Worm (Caenorhabditis elegans) whole organism, L3 larva: ENCODE results near the gene idpp-14.

Experiments used
- R02D3.7 ChIP-seq: fragments of 150-350 bp; optimal IDR thresholded peaks from 2 replicates; lab custom pipeline; 2014; ENCODE audit warnings: missing biosample characterization, missing genetic modification characterization
- ZK546.5 ChIP-seq: sonication (generic microtip); optimal IDR thresholded peaks from 2 replicates; lab custom pipeline; 2017; ENCODE audit warnings: missing biosample characterization, missing genetic modification characterization
- aly-2 ChIP-seq: fragments of 150-350 bp; optimal IDR thresholded peaks from 2 replicates; lab custom pipeline; 2014; ENCODE audit warnings: missing biosample characterization, missing genetic modification characterization
- ama-1 ChIP-seq: fragments of 150-350 bp; optimal IDR thresholded peaks from 2 replicates; lab custom pipeline; 2018
- ceh-16 ChIP-seq: sonication (generic microtip); optimal IDR thresholded peaks from 2 replicates; lab custom pipeline; 2017; ENCODE audit warnings: missing biosample characterization, missing genetic modification characterization
- ceh-28 ChIP-seq: fragments of 150-350 bp; optimal IDR thresholded peaks from 2 replicates; lab custom pipeline; 2014; ENCODE audit warnings: missing biosample characterization, missing genetic modification reagents, missing genetic modification characterization
- ceh-82 ChIP-seq: fragments of 150-350 bp; optimal IDR thresholded peaks from 2 replicates; lab custom pipeline; 2014; ENCODE audit warnings: missing biosample characterization, missing genetic modification characterization
- ceh-9 ChIP-seq: sonication (generic microtip); optimal IDR thresholded peaks from 2 replicates; lab custom pipeline; 2018; ENCODE audit warnings: missing biosample characterization, missing genetic modification characterization
- daf-12 ChIP-seq: fragments of 150-350 bp; optimal IDR thresholded peaks from 2 replicates; lab custom pipeline; 2014; ENCODE audit warnings: missing biosample characterization, missing genetic modification reagents, missing genetic modification characterization
- egl-5 ChIP-seq: fragments of 150-350 bp; optimal IDR thresholded peaks from 2 replicates; lab custom pipeline; 2017; ENCODE audit warnings: missing biosample characterization, missing genetic modification reagents, missing genetic modification characterization, inconsistent platforms
- elt-1 ChIP-seq: fragments of 150-350 bp; optimal IDR thresholded peaks from 2 replicates; lab custom pipeline; 2014; ENCODE audit warnings: missing biosample characterization, missing genetic modification characterization
- elt-2 ChIP-seq: sonication (generic microtip); optimal IDR thresholded peaks from 2 replicates; lab custom pipeline; 2016; ENCODE audit warnings: missing genetic modification reagents, mild to moderate bottlenecking, missing genetic modification characterization, missing compliant biosample characterization
- elt-3 ChIP-seq, 3 experiments: fragments of 150-350 bp in 1 of 3; sonication (generic microtip) in 2 of 3; optimal IDR thresholded peaks; 2 replicates in 2 of 3; 4 replicates in 1 of 3; lab custom pipeline; 2014 to 2017; ENCODE audit warnings: missing biosample characterization in 3 of 3, missing genetic modification characterization in 3 of 3
- eor-1 ChIP-seq, 2 experiments: fragments of 150-350 bp; optimal IDR thresholded peaks; 2 replicates each; lab custom pipeline; 2014 to 2018; ENCODE audit warnings: missing biosample characterization in 2 of 2, missing genetic modification characterization in 2 of 2
- fkh-10 ChIP-seq: sonication (generic microtip); optimal IDR thresholded peaks from 2 replicates; lab custom pipeline; 2017; ENCODE audit warnings: missing biosample characterization, missing genetic modification reagents, missing genetic modification characterization
- hmg-11 ChIP-seq: sonication (generic microtip); optimal IDR thresholded peaks from 2 replicates; lab custom pipeline; 2016; ENCODE audit warnings: missing genetic modification characterization, missing compliant biosample characterization
- lin-15B ChIP-seq: fragments of 150-350 bp; optimal IDR thresholded peaks from 2 replicates; lab custom pipeline; 2014; ENCODE audit warnings: missing biosample characterization, missing genetic modification characterization
- lsy-12 ChIP-seq: sonication (generic microtip); optimal IDR thresholded peaks from 2 replicates; lab custom pipeline; 2016; ENCODE audit warnings: mild to moderate bottlenecking, missing genetic modification characterization, missing compliant biosample characterization
- mml-1 ChIP-seq: fragments of 150-350 bp; sonication (generic microtip); optimal IDR thresholded peaks from 3 replicates; lab custom pipeline; 2014; ENCODE audit warnings: missing biosample characterization, missing genetic modification characterization
- nfya-1 ChIP-seq: sonication (generic microtip); optimal IDR thresholded peaks from 2 replicates; lab custom pipeline; 2017; ENCODE audit warnings: missing genetic modification characterization, mild to moderate bottlenecking, missing compliant biosample characterization, antibody characterized with exemption, moderate library complexity; ENCODE audit not compliant: insufficient read depth
- nhr-11 ChIP-seq: fragments of 150-350 bp; optimal IDR thresholded peaks from 2 replicates; lab custom pipeline; 2014; ENCODE audit warnings: missing biosample characterization, missing genetic modification characterization
- nhr-12 ChIP-seq: fragments of 150-350 bp; optimal IDR thresholded peaks from 2 replicates; lab custom pipeline; 2014; ENCODE audit warnings: missing biosample characterization, missing genetic modification characterization
- nhr-23 ChIP-seq: fragments of 150-350 bp; optimal IDR thresholded peaks from 2 replicates; lab custom pipeline; 2014; ENCODE audit warnings: missing biosample characterization, missing genetic modification reagents, missing genetic modification characterization
- nhr-237 ChIP-seq: fragments of 150-350 bp; optimal IDR thresholded peaks from 2 replicates; lab custom pipeline; 2014; ENCODE audit warnings: missing biosample characterization, missing genetic modification characterization
- nhr-25 ChIP-seq: sonication (generic microtip); optimal IDR thresholded peaks from 2 replicates; lab custom pipeline; 2017; ENCODE audit warnings: missing biosample characterization, missing genetic modification characterization
- nhr-28 ChIP-seq: fragments of 150-350 bp; optimal IDR thresholded peaks from 2 replicates; lab custom pipeline; 2014; ENCODE audit warnings: missing biosample characterization, missing genetic modification characterization
- nhr-43 ChIP-seq: sonication (generic microtip); optimal IDR thresholded peaks from 2 replicates; lab custom pipeline; 2016; ENCODE audit warnings: mild to moderate bottlenecking, missing genetic modification characterization, missing compliant biosample characterization; ENCODE audit not compliant: poor library complexity, severe bottlenecking
- nhr-67 ChIP-seq: fragments of 150-350 bp; optimal IDR thresholded peaks from 2 replicates; lab custom pipeline; 2014; ENCODE audit warnings: missing biosample characterization, missing genetic modification characterization
- nhr-76 ChIP-seq: fragments of 150-350 bp; sonication (generic microtip); optimal IDR thresholded peaks from 5 replicates; lab custom pipeline; 2014; ENCODE audit warnings: missing biosample characterization, missing genetic modification characterization
- nhr-77 ChIP-seq: fragments of 150-350 bp; optimal IDR thresholded peaks from 2 replicates; lab custom pipeline; 2014; ENCODE audit warnings: missing biosample characterization, missing genetic modification characterization
- pha-4 ChIP-seq: fragments of 150-350 bp; optimal IDR thresholded peaks from 2 replicates; lab custom pipeline; 2014; ENCODE audit warnings: missing biosample characterization, missing genetic modification reagents, missing genetic modification characterization
- pqm-1 ChIP-seq: fragments of 150-350 bp; optimal IDR thresholded peaks from 2 replicates; lab custom pipeline; 2017; ENCODE audit warnings: missing biosample characterization, missing genetic modification characterization, inconsistent platforms
- sea-2 ChIP-seq: fragments of 150-350 bp; sonication (generic microtip); optimal IDR thresholded peaks from 4 replicates; lab custom pipeline; 2014; ENCODE audit warnings: missing biosample characterization, missing genetic modification reagents, missing genetic modification characterization
- skn-1 ChIP-seq: fragments of 150-350 bp; optimal IDR thresholded peaks from 2 replicates; lab custom pipeline; 2014; ENCODE audit warnings: missing biosample characterization, missing genetic modification characterization
- snpc-4 ChIP-seq: fragments of 150-350 bp; optimal IDR thresholded peaks from 2 replicates; lab custom pipeline; 2014; ENCODE audit warnings: missing biosample characterization, missing genetic modification characterization
- tbx-2 ChIP-seq: sonication (generic microtip); optimal IDR thresholded peaks from 2 replicates; lab custom pipeline; 2016; ENCODE audit warnings: mild to moderate bottlenecking, missing genetic modification characterization, missing compliant biosample characterization
- unc-39 ChIP-seq: sonication (generic microtip); optimal IDR thresholded peaks from 4 replicates; lab custom pipeline; 2017; ENCODE audit warnings: missing biosample characterization, missing genetic modification characterization
- ztf-11 ChIP-seq: fragments of 150-350 bp; optimal IDR thresholded peaks from 2 replicates; lab custom pipeline; 2014; ENCODE audit warnings: missing biosample characterization, missing genetic modification characterization

The idpp-14 gene

ce11 chrX:16078695-16079094, 3.5 kb upstream of the idpp-14 start:
- no peak for TF ChIP-seq nhr-23 (tag; lab: Kevin White, UChicago)
- TF ChIP-seq elt-2: no peak
- no peak for TF ChIP-seq nhr-237 (tag; lab: Kevin White, UChicago)
- TF ChIP-seq fkh-10 (GFP tag; lab: Kevin White, UChicago): no peak
- TF ChIP-seq tbx-2 (tag; lab: Kevin White, UChicago): no peak
- no peak for TF ChIP-seq elt-1 (tag; lab: Kevin White, UChicago)
- no peak for TF ChIP-seq aly-2
- TF ChIP-seq ceh-16 (tag; lab: Kevin White, UChicago): no peak
- TF ChIP-seq nfya-1 (tag; lab: Kevin White, UChicago): no peak
- TF ChIP-seq hmg-11 (tag; lab: Kevin White, UChicago): no peak
- TF ChIP-seq mml-1 (tag; lab: Kevin White, UChicago): no peak
- TF ChIP-seq ceh-28 (tag; lab: Kevin White, UChicago): no peak
- TF ChIP-seq ceh-9: no peak
- TF ChIP-seq nhr-25: no peak
- TF ChIP-seq ztf-11: no peak
- no peak for TF ChIP-seq daf-12
- TF ChIP-seq unc-39 (tag; lab: Kevin White, UChicago): no peak
- no peak for TF ChIP-seq lin-15B (tag; lab: Kevin White, UChicago)
- TF ChIP-seq ceh-82 (tag; lab: Kevin White, UChicago): no peak

- TF ChIP-seq nhr-28 (no peak), pha-4 (tag; lab: Kevin White, UChicago) (peak; percentile 99)
Observed at ce11 chrX:16085094-16085493, 2.9 kb downstream of the idpp-14 start, which contains the start of gene C30F2.2. C30F2.2 (minus strand) TSS chrX:16085215.

ce11 chrX:16087842-16088241, 5.7 kb downstream of the idpp-14 start:
- TF ChIP-seq elt-2: peak; percentile 2
- TF ChIP-seq R02D3.7 (tag; lab: Kevin White, UChicago): no peak

- TF ChIP-seq ama-1 (no peak), ceh-82 (tag; lab: Kevin White, UChicago) (no peak), nhr-28 (no peak), snpc-4 (tag; lab: Kevin White, UChicago) (peak; percentile 69)
Observed at ce11 chrX:16091166-16091565, 9.0 kb downstream of the idpp-14 start.

ce11 chrX:16094370-16094769, 12.2 kb downstream of the idpp-14 start, which contains the start of gene C30F2.5:
C30F2.5 (plus strand) TSS chrX:16094670.
- TF ChIP-seq R02D3.7 (tag; lab: Kevin White, UChicago): no peak
- TF ChIP-seq nhr-11 (tag; lab: Kevin White, UChicago): no peak

- TF ChIP-seq nhr-11 (tag; lab: Kevin White, UChicago): peak; percentile 2
- TF ChIP-seq nhr-67 (tag; lab: Kevin White, UChicago): no peak
- TF ChIP-seq egl-5: peak; percentile 11
- no peak for TF ChIP-seq ceh-16 (tag; lab: Kevin White, UChicago)
- TF ChIP-seq, all 47 proteins: peak for 2
Observed at ce11 chrX:16098104-16098638, 16.0 kb downstream of the idpp-14 start.

- TF ChIP-seq nhr-43 (tag; lab: Kevin White, UChicago) (no peak), nhr-76 (no peak), lsy-12 (no peak), hmg-11 (tag; lab: Kevin White, UChicago) (no peak), nhr-77 (tag; lab: Kevin White, UChicago) (no peak), daf-12 (no peak), eor-1 (tag; optimal IDR thresholded peaks at IDR 0.05; lab: Kevin White, UChicago) (no peak), pqm-1 (tag; lab: Kevin White, UChicago) (no peak), nhr-12 (tag; lab: Kevin White, UChicago) (no peak), skn-1 (tag; lab: Kevin White, UChicago) (no peak), ZK546.5 (tag; lab: Kevin White, UChicago) (no peak), sea-2 (no peak), R02D3.7 (tag; lab: Kevin White, UChicago) (no peak), tbx-2 (tag; lab: Kevin White, UChicago) (no peak), elt-3 (tag; optimal IDR thresholded peaks at IDR 0.05; lab: Kevin White, UChicago) (no peak), nhr-237 (tag; lab: Kevin White, UChicago) (no peak), ceh-82 (tag; lab: Kevin White, UChicago) (no peak), nhr-28 (no peak)
- TF ChIP-seq, all 47 proteins: peak for 0
Observed at ce11 chrX:16099251-16099650, 17.1 kb downstream of the idpp-14 start.
